Fruit fly (Drosophila melanogaster) Kc167 (cell line): ENCODE results near the gene CG5111.

Experiments
- Myc ChIP-seq: fragments of >200 bp; optimal IDR thresholded peaks from 2 replicates; lab custom pipeline; 2017; ENCODE audit warnings: missing external identifiers
- h ChIP-seq: fragments of >200 bp; optimal IDR thresholded peaks from 3 replicates; lab custom pipeline; 2018; ENCODE audit warnings: missing external identifiers
- psq ChIP-seq: fragments of >200 bp; optimal IDR thresholded peaks from 2 replicates; lab custom pipeline; 2017; ENCODE audit warnings: missing external identifiers

DNA sequence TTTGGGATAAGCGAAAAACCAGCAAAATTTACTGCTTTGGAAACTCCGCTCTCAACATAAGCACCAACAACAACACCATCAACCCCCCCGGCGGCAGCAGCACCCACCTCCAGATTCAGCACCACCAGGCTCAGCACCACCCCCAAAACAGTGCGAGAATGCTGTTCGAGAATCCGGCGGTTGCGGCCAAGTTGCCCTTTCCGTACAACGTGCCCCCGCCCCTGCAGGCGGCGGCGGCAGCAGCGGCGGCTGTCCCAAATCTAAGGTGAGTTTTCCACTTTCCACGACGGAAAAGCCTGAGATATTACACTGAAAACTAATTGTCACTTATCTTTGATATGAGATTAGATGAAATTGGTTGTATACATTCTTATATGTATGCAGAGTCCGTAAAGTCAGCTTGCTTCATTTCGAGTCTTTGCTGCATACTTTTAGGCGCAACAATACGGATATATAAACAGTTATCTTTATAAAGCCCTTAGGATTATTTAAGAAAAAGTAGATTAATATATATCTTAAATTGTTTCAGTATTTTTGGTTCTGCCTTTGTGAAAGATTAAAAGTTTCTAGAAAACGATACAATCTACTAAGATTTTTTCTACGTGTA lies 13.5 kb downstream of the CG5111 start:
- TF ChIP-seq h (lab: Kevin White, UChicago) (no peak), Myc (lab: Kevin White, UChicago) (no peak), psq (lab: Kevin White, UChicago) (no peak)
